Fruit fly (Drosophila melanogaster) whole organism: ENCODE results near the gene CG31638.

ENCODE experiments used
- Dll ChIP-seq: fragments of >200 bp; optimal IDR thresholded peaks from 2 replicates; lab custom pipeline; 2017
- usp ChIP-seq: fragments of >200 bp; optimal IDR thresholded peaks from 2 replicates; lab custom pipeline; 2017; ENCODE audit warnings: missing biosample characterization, missing genetic modification characterization, mixed read lengths

DNA sequence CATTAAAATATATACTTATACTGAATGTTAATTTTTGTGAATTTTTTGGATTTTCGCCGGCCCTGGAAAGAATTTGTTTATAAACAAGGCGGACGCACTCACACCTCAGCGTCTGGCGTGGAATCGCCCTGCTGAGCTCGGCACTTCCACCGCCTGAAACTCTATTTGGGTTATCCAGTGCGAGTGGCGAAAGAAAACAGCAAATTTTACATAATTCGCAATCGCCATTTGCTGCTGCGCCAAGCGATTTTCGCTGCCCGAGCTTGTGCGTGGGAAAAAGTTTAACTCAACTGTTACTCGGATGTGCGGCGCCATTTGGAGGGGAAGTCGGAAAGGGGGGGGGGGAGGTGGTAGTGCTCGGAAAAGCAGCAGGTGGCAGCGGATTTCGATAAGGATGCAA is 42.1 kb downstream of the CG31638 start:
- TF ChIP-seq usp (GFP tag; lab: Kevin White, UChicago) (no peak), Dll (lab: Kevin White, UChicago) (no peak)
